Worm (Caenorhabditis elegans) whole organism, mixed stage, embryonic: ENCODE measurements around the gene scl-15.
"Not testable (repeated sequence)": the region's sequence is repeated elsewhere in the genome, so short reads cannot be mapped to it uniquely, and the experiment has no call there.

Source experiments
- M03D4.4 ChIP-seq: sonication (generic microtip); optimal IDR thresholded peaks from 2 replicates; lab custom pipeline; 2017; ENCODE audit warnings: mild to moderate bottlenecking, missing genetic modification characterization, missing compliant biosample characterization
- bed-3 ChIP-seq: fragments of 200-800 bp; sonication (Bioruptor generic); optimal IDR thresholded peaks from 3 replicates; lab custom pipeline; 2018; ENCODE audit warnings: mild to moderate bottlenecking, missing genetic modification characterization, moderate library complexity, missing compliant biosample characterization
- blmp-1 ChIP-seq: fragments of 150-350 bp; optimal IDR thresholded peaks from 2 replicates; lab custom pipeline; 2014; ENCODE audit warnings: missing biosample characterization, missing genetic modification characterization
- ceh-39 ChIP-seq: fragments of 150-350 bp; optimal IDR thresholded peaks from 2 replicates; lab custom pipeline; 2014; ENCODE audit warnings: missing biosample characterization, missing genetic modification characterization
- ceh-43 ChIP-seq: fragments of 200-800 bp; sonication (Bioruptor generic); optimal IDR thresholded peaks from 2 replicates; lab custom pipeline; 2018; ENCODE audit warnings: mild to moderate bottlenecking, missing genetic modification characterization, moderate library complexity, missing compliant biosample characterization
- ceh-83 ChIP-seq: fragments of 200-800 bp; sonication (Bioruptor generic); optimal IDR thresholded peaks from 2 replicates; lab custom pipeline; 2018; ENCODE audit warnings: mild to moderate bottlenecking, missing genetic modification characterization, missing compliant biosample characterization
- ces-1 ChIP-seq: fragments of 150-350 bp; optimal IDR thresholded peaks from 2 replicates; lab custom pipeline; 2014; ENCODE audit warnings: missing biosample characterization, missing genetic modification reagents, missing genetic modification characterization
- cnd-1 ChIP-seq: fragments of 200-800 bp; sonication (Bioruptor generic); optimal IDR thresholded peaks from 2 replicates; lab custom pipeline; 2018; ENCODE audit warnings: mild to moderate bottlenecking, missing genetic modification characterization, missing compliant biosample characterization
- drap-1 ChIP-seq: fragments of 200-800 bp; sonication (Bioruptor generic); optimal IDR thresholded peaks from 3 replicates; lab custom pipeline; 2018; ENCODE audit warnings: mild to moderate bottlenecking, missing genetic modification characterization, missing compliant biosample characterization
- elt-1 ChIP-seq: sonication (generic microtip); optimal IDR thresholded peaks from 2 replicates; lab custom pipeline; 2017; ENCODE audit warnings: missing genetic modification characterization, mild to moderate bottlenecking, missing compliant biosample characterization, antibody characterized with exemption, moderate library complexity, borderline replicate concordance; ENCODE audit not compliant: insufficient read depth
- elt-3 ChIP-seq: fragments of 150-350 bp; optimal IDR thresholded peaks from 2 replicates; lab custom pipeline; 2014; ENCODE audit warnings: missing biosample characterization, missing genetic modification characterization
- flh-1 ChIP-seq: fragments of 200-800 bp; sonication (Bioruptor generic); optimal IDR thresholded peaks from 2 replicates; lab custom pipeline; 2018; ENCODE audit warnings: mild to moderate bottlenecking, missing genetic modification characterization, moderate library complexity, missing compliant biosample characterization
- ham-2 ChIP-seq: fragments of 200-800 bp; sonication (Bioruptor generic); optimal IDR thresholded peaks from 2 replicates; lab custom pipeline; 2018; ENCODE audit warnings: mild to moderate bottlenecking, missing genetic modification characterization, missing compliant biosample characterization
- hlh-1 ChIP-seq: fragments of 150-350 bp; optimal IDR thresholded peaks from 2 replicates; lab custom pipeline; 2014; ENCODE audit warnings: missing biosample characterization, missing genetic modification reagents, missing genetic modification characterization
- lin-32 ChIP-seq: fragments of 200-800 bp; sonication (Bioruptor generic); optimal IDR thresholded peaks from 2 replicates; lab custom pipeline; 2018; ENCODE audit warnings: mild to moderate bottlenecking, missing genetic modification characterization, missing compliant biosample characterization
- mep-1 ChIP-seq: fragments of 150-350 bp; optimal IDR thresholded peaks from 2 replicates; lab custom pipeline; 2017; ENCODE audit warnings: missing biosample characterization, missing genetic modification reagents, missing genetic modification characterization, inconsistent platforms
- mls-2 ChIP-seq: sonication (generic microtip); optimal IDR thresholded peaks from 2 replicates; lab custom pipeline; 2016; ENCODE audit warnings: mild to moderate bottlenecking, missing genetic modification characterization, moderate library complexity, missing compliant biosample characterization
- nhr-12 ChIP-seq: fragments of 150-350 bp; optimal IDR thresholded peaks from 2 replicates; lab custom pipeline; 2014; ENCODE audit warnings: missing biosample characterization, missing genetic modification characterization
- nhr-2 ChIP-seq: fragments of 150-350 bp; optimal IDR thresholded peaks from 2 replicates; lab custom pipeline; 2014; ENCODE audit warnings: missing biosample characterization, missing genetic modification characterization
- nhr-237 ChIP-seq: fragments of 150-350 bp; optimal IDR thresholded peaks from 2 replicates; lab custom pipeline; 2014; ENCODE audit warnings: missing biosample characterization, missing genetic modification characterization
- nhr-76 ChIP-seq: sonication (generic microtip); optimal IDR thresholded peaks from 2 replicates; lab custom pipeline; 2017; ENCODE audit warnings: missing biosample characterization, missing genetic modification characterization
- pha-4 ChIP-seq: fragments of 150-350 bp; optimal IDR thresholded peaks from 2 replicates; lab custom pipeline; 2018; ENCODE audit warnings: missing biosample characterization, missing genetic modification reagents, missing genetic modification characterization
- sem-2 ChIP-seq: fragments of 200-800 bp; sonication (Bioruptor generic); optimal IDR thresholded peaks from 2 replicates; lab custom pipeline; 2018; ENCODE audit warnings: mild to moderate bottlenecking, missing genetic modification characterization, missing compliant biosample characterization
- snpc-4 ChIP-seq: fragments of 150-350 bp; optimal IDR thresholded peaks from 2 replicates; lab custom pipeline; 2014; ENCODE audit warnings: missing biosample characterization, missing genetic modification characterization
- sptf-1 ChIP-seq: sonication (generic microtip); optimal IDR thresholded peaks from 2 replicates; lab custom pipeline; 2017; ENCODE audit warnings: mild to moderate bottlenecking, missing genetic modification characterization, moderate library complexity, missing compliant biosample characterization
- unc-120 ChIP-seq: sonication (generic microtip); optimal IDR thresholded peaks from 2 replicates; lab custom pipeline; 2017; ENCODE audit warnings: missing genetic modification characterization, missing compliant biosample characterization; ENCODE audit not compliant: poor library complexity, severe bottlenecking
- unc-39 ChIP-seq: fragments of 150-350 bp; optimal IDR thresholded peaks from 2 replicates; lab custom pipeline; 2014; ENCODE audit warnings: missing biosample characterization, missing genetic modification characterization
- zip-8 ChIP-seq: fragments of 150-350 bp; optimal IDR thresholded peaks from 2 replicates; lab custom pipeline; 2014; ENCODE audit warnings: missing biosample characterization, missing genetic modification characterization
- ztf-11 ChIP-seq: fragments of 150-350 bp; optimal IDR thresholded peaks from 2 replicates; lab custom pipeline; 2014; ENCODE audit warnings: missing biosample characterization, missing genetic modification characterization

The scl-15 gene

ce11 chrII:3297914-3298313 is 13.5 kb upstream of the scl-15 start, which contains the start of gene btb-18:
Gene btb-18 (plus strand): TSS chrII:3298214.
- TF ChIP-seq pha-4 (no peak), mls-2 (tag; lab: Kevin White, UChicago) (no peak), ceh-43 (GFP tag; lab: Kevin White, UChicago) (no peak), hlh-1 (tag; lab: Kevin White, UChicago) (no peak), ztf-11 (tag; lab: Kevin White, UChicago) (no peak), bed-3 (GFP tag; lab: Kevin White, UChicago) (no peak), snpc-4 (tag; lab: Kevin White, UChicago) (no peak), lin-32 (GFP tag; lab: Kevin White, UChicago) (no peak), cnd-1 (tag; lab: Kevin White, UChicago) (no peak), unc-120 (tag; lab: Kevin White, UChicago) (no peak), flh-1 (GFP tag; lab: Kevin White, UChicago) (no peak), ceh-83 (GFP tag; lab: Kevin White, UChicago) (no peak), nhr-76 (tag; lab: Kevin White, UChicago) (no peak), ces-1 (GFP tag; lab: Kevin White, UChicago) (no peak)

ce11 chrII:3296644-3297043 is 12.2 kb upstream of the scl-15 start, which contains the start of gene btb-16:
Gene btb-16 (plus strand): TSS chrII:3296883.
- TF ChIP-seq mls-2 (tag; lab: Kevin White, UChicago) (no peak), unc-120 (tag; lab: Kevin White, UChicago) (no peak), zip-8 (tag; lab: Kevin White, UChicago) (no peak), snpc-4 (tag; lab: Kevin White, UChicago) (no peak), unc-39 (tag; lab: Kevin White, UChicago) (no peak), nhr-237 (no peak), mep-1 (tag; lab: Kevin White, UChicago) (no peak)

- TF ChIP-seq nhr-12 (tag; lab: Kevin White, UChicago) (no peak), pha-4 (no peak), ceh-39 (tag; lab: Kevin White, UChicago) (no peak), flh-1 (GFP tag; lab: Kevin White, UChicago) (no peak), drap-1 (GFP tag; lab: Kevin White, UChicago) (no peak), sem-2 (GFP tag; lab: Kevin White, UChicago) (no peak), nhr-237 (no peak), M03D4.4 (tag; lab: Kevin White, UChicago) (no peak), blmp-1 (tag; lab: Kevin White, UChicago) (no peak), ceh-83 (GFP tag; lab: Kevin White, UChicago) (no peak), elt-3 (tag; lab: Kevin White, UChicago) (no peak), lin-32 (GFP tag; lab: Kevin White, UChicago) (no peak), nhr-2 (tag; lab: Kevin White, UChicago) (no peak), unc-39 (tag; lab: Kevin White, UChicago) (no peak), ham-2 (GFP tag; lab: Kevin White, UChicago) (no peak), ztf-11 (tag; lab: Kevin White, UChicago) (no peak), mep-1 (tag; lab: Kevin White, UChicago) (no peak), mls-2 (tag; lab: Kevin White, UChicago) (no peak), ces-1 (GFP tag; lab: Kevin White, UChicago) (no peak), sptf-1 (tag; lab: Kevin White, UChicago) (no peak)
Measured at ce11 chrII:3295193-3295592, 10.7 kb upstream of the scl-15 start, which contains the start of gene btb-17. Gene btb-17 (plus strand): TSS chrII:3295405.

ce11 chrII:3290544-3290943 is 6.1 kb upstream of the scl-15 start, which contains the start of gene F39E9.14:
Gene F39E9.14 (minus strand): TSS chrII:3290644.
- not testable (repeated sequence) for TF ChIP-seq snpc-4 (tag; lab: Kevin White, UChicago); hlh-1 (tag; lab: Kevin White, UChicago); nhr-237

ce11 chrII:3287073-3287472 is 2.6 kb upstream of the scl-15 start, which contains the start of gene sri-63:
Gene sri-63 (plus strand): TSS chrII:3287373.
- TF ChIP-seq unc-39 (tag; lab: Kevin White, UChicago) (no peak), sptf-1 (tag; lab: Kevin White, UChicago) (no peak), ceh-43 (GFP tag; lab: Kevin White, UChicago) (no peak), elt-1 (tag; lab: Kevin White, UChicago) (no peak), ceh-39 (tag; lab: Kevin White, UChicago) (no peak)
